Worm (Caenorhabditis elegans) whole organism, early embryonic: ENCODE results near the gene hpo-34.
A peak's percentile ranks its signal among the peaks of the same experiment; 100 is the strongest.

Experiments
- B0310.2 ChIP-seq: sonication (generic microtip); optimal IDR thresholded peaks from 2 replicates; lab custom pipeline; 2016; ENCODE audit warnings: mild to moderate bottlenecking, missing genetic modification characterization, missing compliant biosample characterization
- F13C5.2 ChIP-seq: sonication (generic microtip); optimal IDR thresholded peaks from 2 replicates; lab custom pipeline; 2017; ENCODE audit warnings: mild to moderate bottlenecking, missing genetic modification characterization, inconsistent platforms, missing compliant biosample characterization
- aly-1 ChIP-seq: sonication (generic microtip); optimal IDR thresholded peaks from 2 replicates; lab custom pipeline; 2016; ENCODE audit warnings: missing genetic modification characterization, missing compliant biosample characterization
- ama-1 ChIP-seq: fragments of 150-350 bp; optimal IDR thresholded peaks from 2 replicates; lab custom pipeline; 2014
- ceh-13 ChIP-seq: fragments of 200-800 bp; sonication (Bioruptor generic); optimal IDR thresholded peaks from 2 replicates; lab custom pipeline; 2018; ENCODE audit warnings: mild to moderate bottlenecking, missing genetic modification characterization, missing compliant biosample characterization
- ceh-36 ChIP-seq: sonication (generic microtip); optimal IDR thresholded peaks from 2 replicates; lab custom pipeline; 2016; ENCODE audit warnings: missing genetic modification characterization, inconsistent platforms, missing compliant biosample characterization
- ets-7 ChIP-seq: sonication (generic microtip); optimal IDR thresholded peaks from 2 replicates; lab custom pipeline; 2016; ENCODE audit warnings: missing genotype, missing genetic modification characterization, missing compliant biosample characterization
- flt-1 ChIP-seq: fragments of 200-800 bp; sonication (Bioruptor generic); IDR thresholded peaks from 2 replicates; pipeline ENCODE4 v1.3.6; 2022; ENCODE audit warnings: missing genetic modification characterization, missing compliant biosample characterization
- hmbx-1 ChIP-seq: sonication (generic microtip); optimal IDR thresholded peaks from 2 replicates; lab custom pipeline; 2016; ENCODE audit warnings: mild to moderate bottlenecking, missing genetic modification characterization, missing compliant biosample characterization
- hmg-4 ChIP-seq: fragments of 200-800 bp; sonication (Bioruptor generic); optimal IDR thresholded peaks from 2 replicates; lab custom pipeline; 2018; ENCODE audit warnings: mild to moderate bottlenecking, missing genetic modification characterization, missing compliant biosample characterization
- hnd-1 ChIP-seq: sonication (generic microtip); optimal IDR thresholded peaks from 2 replicates; lab custom pipeline; 2016; ENCODE audit warnings: missing genetic modification characterization, missing compliant biosample characterization
- pes-1 ChIP-seq: fragments of 200-800 bp; sonication (Bioruptor generic); IDR thresholded peaks from 2 replicates; pipeline ENCODE4 v1.3.6; 2022; ENCODE audit warnings: missing genetic modification reagents, missing genetic modification characterization, missing compliant biosample characterization
- scrt-1 ChIP-seq: fragments of 200-800 bp; sonication (Bioruptor generic); IDR thresholded peaks from 2 replicates; pipeline ENCODE4 v1.3.6; 2022; ENCODE audit warnings: missing genetic modification characterization, missing compliant biosample characterization
- sea-1 ChIP-seq: fragments of 200-800 bp; sonication (Bioruptor generic); conservative IDR thresholded peaks from 2 replicates; pipeline ENCODE4 v1.3.6; 2022; ENCODE audit warnings: missing genetic modification characterization, missing compliant biosample characterization
- tbx-11 ChIP-seq: fragments of 200-800 bp; sonication (Bioruptor generic); IDR thresholded peaks from 2 replicates; pipeline ENCODE4 v1.3.6; 2022; ENCODE audit warnings: missing genetic modification characterization, missing compliant biosample characterization
- tbx-37 ChIP-seq: fragments of 200-800 bp; sonication (Bioruptor generic); conservative IDR thresholded peaks from 2 replicates; pipeline ENCODE4 v1.3.6; 2022; ENCODE audit warnings: missing genetic modification reagents, missing genetic modification characterization, missing compliant biosample characterization
- tra-4 ChIP-seq: sonication (generic microtip); optimal IDR thresholded peaks from 2 replicates; lab custom pipeline; 2017; ENCODE audit warnings: missing genetic modification characterization, missing compliant biosample characterization

hpo-34 gene

DNA sequence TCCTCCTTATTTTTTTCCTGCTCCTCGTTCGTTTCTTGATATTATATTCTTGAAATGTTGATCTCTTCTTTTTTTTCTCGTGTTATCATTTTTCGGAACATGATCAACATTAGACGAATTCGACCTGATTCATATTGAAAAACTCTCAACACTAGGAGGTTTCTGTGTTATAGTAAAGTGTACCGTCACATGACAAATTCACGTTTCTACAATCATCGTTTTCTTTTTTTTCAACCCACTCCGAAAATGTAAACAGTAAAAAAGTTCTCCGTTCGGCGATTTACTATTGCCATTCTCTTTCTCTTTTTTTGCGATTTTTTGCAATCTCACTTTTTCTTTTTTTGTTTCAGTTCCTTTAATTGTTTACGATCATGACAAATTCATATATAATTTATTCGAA lies 47.5 kb downstream of the hpo-34 start:
- TF ChIP-seq hmbx-1 (tag; lab: Kevin White, UChicago), result no peak
- no peak for TF ChIP-seq tbx-11 (GFP tag; lab: Robert Waterston, UW)
- no peak for TF ChIP-seq ets-7 (tag; lab: Kevin White, UChicago)
- TF ChIP-seq aly-1 (tag; lab: Kevin White, UChicago), result no peak
- TF ChIP-seq ama-1 (lab: Kevin White, UChicago), result no peak
- no peak for TF ChIP-seq F13C5.2 (tag; lab: Kevin White, UChicago)
- TF ChIP-seq B0310.2, result no peak
- no peak for TF ChIP-seq sea-1
- no peak for TF ChIP-seq flt-1 (GFP tag; lab: Robert Waterston, UW)
- no peak for TF ChIP-seq ceh-13 (GFP tag; lab: Kevin White, UChicago)
- TF ChIP-seq hmg-4, result no peak
- TF ChIP-seq scrt-1 (GFP tag; lab: Robert Waterston, UW), result no peak
- TF ChIP-seq pes-1 (GFP tag; lab: Robert Waterston, UW), result no peak
- TF ChIP-seq tra-4 (tag; lab: Kevin White, UChicago), result no peak
- no peak for TF ChIP-seq hnd-1 (tag; lab: Kevin White, UChicago)
- no peak for TF ChIP-seq tbx-37 (GFP tag; lab: Robert Waterston, UW)
- TF ChIP-seq ceh-36 (tag; lab: Kevin White, UChicago), result no peak

DNA sequence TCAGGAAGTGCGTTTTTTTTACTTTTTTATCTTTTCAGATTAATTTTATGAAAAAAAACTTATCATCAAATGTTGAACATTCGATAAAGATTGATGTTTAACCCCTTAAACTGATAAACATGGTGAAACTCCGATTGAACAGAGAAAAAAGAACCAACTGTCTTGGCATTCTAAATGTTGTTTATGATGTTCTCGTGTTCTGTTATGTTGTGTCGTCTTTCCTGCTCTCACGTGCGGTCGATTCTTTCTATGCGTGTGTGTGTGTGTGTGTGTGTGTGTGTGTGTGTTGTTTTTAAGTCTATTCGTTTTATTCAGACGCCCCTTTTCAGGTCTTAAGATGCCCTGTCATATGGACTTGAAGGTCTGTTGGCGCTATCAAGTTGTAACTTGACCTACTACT lies 49.3 kb downstream of the hpo-34 start:
- TF ChIP-seq hnd-1 (tag; lab: Kevin White, UChicago) (no peak), aly-1 (tag; lab: Kevin White, UChicago) (no peak), scrt-1 (GFP tag; lab: Robert Waterston, UW) (no peak), F13C5.2 (tag; lab: Kevin White, UChicago) (no peak), B0310.2 (no peak), ceh-13 (GFP tag; lab: Kevin White, UChicago) (no peak), hmg-4 (no peak)

DNA sequence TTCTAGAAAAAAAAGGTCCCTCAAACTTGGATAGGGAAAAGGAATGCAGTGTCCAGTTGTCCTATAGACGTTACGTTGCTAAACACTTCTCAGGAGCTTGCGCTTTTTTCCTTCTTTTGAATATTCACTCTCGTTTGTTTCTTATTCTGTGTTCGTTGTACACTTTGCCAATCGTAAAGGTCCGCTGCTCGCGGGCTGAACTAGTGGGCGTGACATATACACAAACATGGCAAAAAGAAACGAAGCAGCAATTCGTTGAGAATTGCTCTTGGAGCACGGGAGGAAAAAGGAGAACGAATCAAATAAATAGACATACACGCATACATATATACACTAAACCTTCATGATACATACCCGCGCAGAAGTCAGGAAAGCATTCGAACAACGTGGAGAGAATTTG lies 50.1 kb downstream of the hpo-34 start:
- TF ChIP-seq ceh-36 (tag; lab: Kevin White, UChicago) (no peak), F13C5.2 (tag; lab: Kevin White, UChicago) (no peak), flt-1 (GFP tag; lab: Robert Waterston, UW) (no peak), tbx-37 (GFP tag; lab: Robert Waterston, UW) (no peak), ceh-13 (GFP tag; lab: Kevin White, UChicago) (no peak), scrt-1 (GFP tag; lab: Robert Waterston, UW) (no peak), tbx-11 (GFP tag; lab: Robert Waterston, UW) (no peak), hmg-4 (no peak), ets-7 (tag; lab: Kevin White, UChicago) (no peak), tra-4 (tag; lab: Kevin White, UChicago) (no peak), sea-1 (no peak), B0310.2 (no peak), hnd-1 (tag; lab: Kevin White, UChicago) (no peak), ama-1 (lab: Kevin White, UChicago) (no peak), pes-1 (GFP tag; lab: Robert Waterston, UW) (no peak)

DNA sequence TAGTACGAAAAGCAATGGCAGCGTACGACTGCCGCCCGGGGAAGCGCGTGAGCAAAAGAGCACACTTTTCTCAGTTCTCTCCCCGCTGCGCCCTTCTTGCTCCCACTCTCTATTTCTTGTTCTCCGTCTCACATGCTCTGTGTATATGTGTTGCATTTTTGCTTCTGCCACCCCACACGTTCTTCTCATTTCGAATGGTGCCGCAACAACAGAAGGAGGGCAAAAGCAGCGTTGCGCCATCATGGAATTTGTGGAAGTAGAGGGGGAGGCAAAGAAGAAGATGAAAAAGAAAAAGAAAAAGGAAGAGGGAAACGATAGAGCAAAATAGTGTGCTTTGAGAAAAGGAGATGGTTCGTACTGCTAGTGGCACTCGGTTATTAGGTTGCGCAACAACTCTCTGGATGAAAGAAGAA lies 51.5 kb downstream of the hpo-34 start:
- TF ChIP-seq F13C5.2 (tag; lab: Kevin White, UChicago) (peak; percentile 6), pes-1 (GFP tag; lab: Robert Waterston, UW) (peak; percentile 23; the same call in 1 of the 2 replicates), tbx-37 (GFP tag; lab: Robert Waterston, UW) (0 out of 2 replicates have a peak, but pooled peaks have one; percentile 10), sea-1 (no peak), scrt-1 (GFP tag; lab: Robert Waterston, UW) (0 out of 2 replicates have a peak, but pooled peaks have one; percentile 26), hnd-1 (tag; lab: Kevin White, UChicago) (no peak), aly-1 (tag; lab: Kevin White, UChicago) (no peak)

DNA sequence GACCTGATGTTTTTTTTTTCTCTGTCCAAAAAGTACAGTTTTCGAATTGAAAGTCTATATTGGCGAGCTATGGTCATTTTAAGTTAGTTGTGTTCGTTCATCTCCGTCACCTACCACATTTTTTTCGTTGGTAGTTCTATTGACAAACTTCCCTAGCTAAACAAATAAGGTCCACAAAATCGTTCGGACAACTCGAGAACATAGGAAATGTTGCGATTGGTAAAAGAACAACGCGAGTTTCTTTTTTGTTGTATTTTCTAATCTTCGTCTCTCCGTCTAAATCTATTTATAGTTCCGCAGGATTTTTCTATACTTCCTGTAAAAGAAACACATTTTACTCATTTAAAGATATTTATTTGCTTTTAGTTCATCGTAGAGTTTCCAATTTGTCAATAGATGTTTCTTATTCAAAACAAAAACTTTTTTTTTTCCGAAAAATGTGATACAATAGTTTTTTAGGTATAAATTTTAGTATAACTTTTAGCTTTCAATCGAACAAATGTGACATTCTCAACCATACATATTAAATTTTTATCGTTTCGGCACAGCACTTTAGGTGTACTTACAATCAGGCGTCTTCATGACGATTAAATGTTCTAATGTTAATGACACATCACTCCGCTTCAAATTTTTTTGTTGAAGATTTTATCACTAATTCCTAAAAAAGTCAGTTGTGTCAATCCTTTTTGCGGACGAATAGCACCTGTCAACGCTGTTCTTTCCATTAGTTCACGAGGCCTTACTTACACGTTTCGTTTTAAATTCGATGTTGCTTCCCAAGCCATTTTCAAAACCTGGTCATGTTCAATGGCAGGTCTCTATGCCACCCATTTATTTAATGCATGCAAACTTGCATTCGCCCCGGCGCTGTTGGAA lies 52.2 kb downstream of the hpo-34 start:
- TF ChIP-seq ceh-36 (tag; lab: Kevin White, UChicago) (no peak), aly-1 (tag; lab: Kevin White, UChicago) (no peak), ceh-13 (GFP tag; lab: Kevin White, UChicago) (no peak), tbx-11 (GFP tag; lab: Robert Waterston, UW) (no peak), scrt-1 (GFP tag; lab: Robert Waterston, UW) (no peak), ama-1 (lab: Kevin White, UChicago) (no peak), tbx-37 (GFP tag; lab: Robert Waterston, UW) (no peak), hmbx-1 (tag; lab: Kevin White, UChicago) (no peak), pes-1 (GFP tag; lab: Robert Waterston, UW) (no peak)

DNA sequence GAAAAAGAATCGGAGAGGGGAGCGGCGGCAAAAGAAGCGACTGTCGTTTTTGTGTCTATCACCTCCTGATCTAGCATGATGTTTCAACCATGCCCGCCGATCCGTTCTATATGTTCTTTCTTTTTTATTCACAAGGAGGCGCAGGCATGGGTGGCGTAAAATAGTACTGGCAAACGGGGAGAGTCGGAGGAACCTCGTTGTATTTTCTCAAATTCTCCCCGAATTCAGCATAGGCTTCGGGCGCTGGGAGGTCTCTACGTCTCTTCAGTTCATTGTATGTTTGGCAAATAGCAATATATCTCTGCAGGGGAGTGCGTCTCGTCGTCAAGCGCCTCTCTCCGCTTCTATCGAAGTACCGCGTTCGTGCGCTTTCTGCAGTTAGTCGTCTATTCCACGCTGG lies 53.7 kb downstream of the hpo-34 start, which contains the start of gene lin-14:
Gene lin-14, plus strand, starts transcription at position 346 of the 400 bp plus-strand sequence.
- no peak for TF ChIP-seq tbx-37 (GFP tag; lab: Robert Waterston, UW)
- TF ChIP-seq ets-7 (tag; lab: Kevin White, UChicago), result no peak
- no peak for TF ChIP-seq flt-1 (GFP tag; lab: Robert Waterston, UW)
- no peak for TF ChIP-seq sea-1
- no peak for TF ChIP-seq aly-1 (tag; lab: Kevin White, UChicago)
- peak; percentile 53 for TF ChIP-seq F13C5.2 (tag; lab: Kevin White, UChicago)
- no peak for TF ChIP-seq hmg-4
